Worm (Caenorhabditis elegans): Measurements from ENCODE around the gene F15D4.5.

DNA sequence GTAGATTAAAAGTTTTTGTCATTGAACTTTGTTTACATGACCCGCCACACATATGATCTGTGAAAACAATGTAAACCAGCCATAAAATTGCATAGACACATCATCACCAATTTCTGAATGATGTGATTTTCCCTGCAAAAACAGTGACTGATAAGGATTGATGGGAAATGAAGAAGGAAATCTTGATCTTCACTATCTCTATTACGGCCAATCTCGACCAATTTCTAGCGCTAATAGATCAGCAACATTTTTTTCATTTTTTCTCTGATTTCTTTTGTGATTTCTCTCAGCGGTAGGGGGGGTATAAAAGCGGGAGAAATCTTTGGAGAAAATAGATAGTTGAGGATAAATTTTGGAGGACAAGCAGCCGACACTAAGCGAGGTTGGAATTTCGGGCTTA lies 52.1 kb downstream of the F15D4.5 start:
- TF ChIP-seq T26A5.8 (tag; optimal IDR thresholded peaks at IDR 0.05) (no peak), C06A6.2 (GFP tag; conservative IDR thresholded peaks at IDR 0.05) (no peak), madf-6 (GFP tag; IDR thresholded peaks at IDR 0.05) (no peak), ztf-3 (GFP tag; optimal IDR thresholded peaks at IDR 0.05) (no peak), ama-1 (optimal IDR thresholded peaks at IDR 0.05) (no peak), ama-1 (GFP tag; optimal IDR thresholded peaks at IDR 0.05) (no peak), rpc-1 (optimal IDR thresholded peaks at IDR 0.05) (no peak), rpc-1 (tag; optimal IDR thresholded peaks at IDR 0.05) (no peak), F22D6.2 (tag; optimal IDR thresholded peaks at IDR 0.05) (no peak), nhr-90 (tag; optimal IDR thresholded peaks at IDR 0.05) (no peak), nhr-80 (tag; optimal IDR thresholded peaks at IDR 0.05) (no peak), ceh-58 (GFP tag; IDR thresholded peaks at IDR 0.05) (no peak), B0336.3 (GFP tag; IDR thresholded peaks at IDR 0.05) (no peak), somi-1 (GFP tag; optimal IDR thresholded peaks at IDR 0.05) (no peak)
